Fruit fly (Drosophila melanogaster) whole organism, embryonic: Measurements from ENCODE around the gene CG4820.

ENCODE experiments used
- Atf-2 ChIP-seq: fragments of 200-800 bp; sonication (Bioruptor generic); optimal IDR thresholded peaks from 2 replicates; lab custom pipeline; 2016; ENCODE audit warnings: missing biosample characterization, missing genetic modification characterization
- B-H1 ChIP-seq: fragments of 200-800 bp; sonication (Bioruptor generic); IDR thresholded peaks from 3 replicates; pipeline ENCODE4 v1.3.6; 2022; ENCODE audit warnings: missing biosample characterization, missing genetic modification characterization
- CG10274 ChIP-seq: fragments of 200-800 bp; sonication (Bioruptor generic); optimal IDR thresholded peaks from 3 replicates; lab custom pipeline; 2017; ENCODE audit warnings: missing biosample characterization, mild to moderate bottlenecking, missing genetic modification characterization
- CG11085 ChIP-seq: fragments of 200-800 bp; sonication (Bioruptor generic); IDR thresholded peaks from 2 replicates; pipeline ENCODE4 v1.3.6; 2022; ENCODE audit warnings: missing biosample characterization, missing genetic modification characterization
- CG11247 ChIP-seq: fragments of 200-800 bp; sonication (Bioruptor generic); IDR thresholded peaks from 2 replicates; pipeline ENCODE4 v1.3.6; 2022; ENCODE audit warnings: missing biosample characterization, missing genetic modification characterization
- CG12219 ChIP-seq: fragments of 200-800 bp; sonication (Bioruptor generic); optimal IDR thresholded peaks from 3 replicates; lab custom pipeline; 2018; ENCODE audit warnings: missing biosample characterization, mild to moderate bottlenecking, missing genetic modification characterization
- CG12659 ChIP-seq: fragments of 200-800 bp; sonication (Bioruptor generic); optimal IDR thresholded peaks from 3 replicates; lab custom pipeline; 2017; ENCODE audit warnings: mild to moderate bottlenecking, missing biosample characterization, missing genetic modification reagents, missing genetic modification characterization
- CG13123 ChIP-seq: fragments of 200-800 bp; sonication (Bioruptor generic); optimal IDR thresholded peaks from 2 replicates; lab custom pipeline; 2016; ENCODE audit warnings: missing biosample characterization, missing genetic modification characterization
- CG13287 ChIP-seq: fragments of 200-800 bp; sonication (Bioruptor generic); IDR thresholded peaks from 2 replicates; pipeline ENCODE4 v1.3.6; 2022; ENCODE audit warnings: missing biosample characterization, missing genetic modification characterization; ENCODE audit not compliant: partially characterized antibody
- CG13775 ChIP-seq: fragments of 200-800 bp; sonication (Bioruptor generic); optimal IDR thresholded peaks from 3 replicates; lab custom pipeline; 2017; ENCODE audit warnings: missing biosample characterization, mild to moderate bottlenecking, missing genetic modification characterization
- CG17186 ChIP-seq: fragments of 200-800 bp; sonication (Bioruptor generic); optimal IDR thresholded peaks from 3 replicates; lab custom pipeline; 2017; ENCODE audit warnings: missing biosample characterization, missing genetic modification reagents, missing genetic modification characterization
- CG2116 ChIP-seq: fragments of 200-800 bp; sonication (Bioruptor generic); optimal IDR thresholded peaks from 3 replicates; lab custom pipeline; 2018; ENCODE audit warnings: missing biosample characterization, mild to moderate bottlenecking, missing genetic modification characterization
- CG2199 ChIP-seq: fragments of 200-800 bp; sonication (Bioruptor generic); IDR thresholded peaks from 3 replicates; pipeline ENCODE4 v1.3.6; 2022; ENCODE audit warnings: missing biosample characterization, missing genetic modification characterization
- CG2678 ChIP-seq: fragments of 200-800 bp; sonication (Bioruptor generic); optimal IDR thresholded peaks from 3 replicates; lab custom pipeline; 2019; ENCODE audit warnings: missing biosample characterization, mild to moderate bottlenecking, missing genetic modification characterization, moderate library complexity
- CG3065 ChIP-seq: fragments of 200-800 bp; sonication (Bioruptor generic); optimal IDR thresholded peaks from 2 replicates; lab custom pipeline; 2016; ENCODE audit warnings: missing biosample characterization, missing genetic modification characterization
- CG32767 ChIP-seq: fragments of 200-800 bp; sonication (Bioruptor generic); IDR thresholded peaks from 2 replicates; pipeline ENCODE4 v1.3.6; 2022; ENCODE audit warnings: missing biosample characterization, missing genetic modification characterization
- CG4360 ChIP-seq: fragments of 200-800 bp; sonication (Bioruptor generic); IDR thresholded peaks from 2 replicates; pipeline ENCODE4 v1.3.6; 2022; ENCODE audit warnings: missing biosample characterization, missing genetic modification characterization
- CG4424 ChIP-seq: fragments of 200-800 bp; sonication (Bioruptor generic); optimal IDR thresholded peaks from 3 replicates; lab custom pipeline; 2016; ENCODE audit warnings: missing biosample characterization, missing genetic modification characterization
- CG4617 ChIP-seq: fragments of 200-800 bp; sonication (Bioruptor generic); optimal IDR thresholded peaks from 3 replicates; lab custom pipeline; 2016; ENCODE audit warnings: missing biosample characterization, missing genetic modification characterization, borderline replicate concordance
- CG6654 ChIP-seq: fragments of 200-800 bp; sonication (Bioruptor generic); optimal IDR thresholded peaks from 2 replicates; lab custom pipeline; 2017; ENCODE audit warnings: missing biosample characterization, mild to moderate bottlenecking, missing genetic modification characterization
- CG6689 ChIP-seq: fragments of 200-800 bp; sonication (Bioruptor generic); IDR thresholded peaks from 2 replicates; pipeline ENCODE4 v1.3.6; 2022; ENCODE audit warnings: missing biosample characterization, missing genetic modification characterization
- CG9215 ChIP-seq: fragments of 200-800 bp; sonication (Bioruptor generic); IDR thresholded peaks from 2 replicates; pipeline ENCODE4 v1.3.6; 2022; ENCODE audit warnings: missing biosample characterization, missing genetic modification characterization
- Dip2 ChIP-seq: fragments of 200-800 bp; sonication (Bioruptor generic); IDR thresholded peaks from 2 replicates; pipeline ENCODE4 v1.3.6; 2022; ENCODE audit warnings: missing biosample characterization, missing genetic modification characterization
- Drgx ChIP-seq: fragments of 200-800 bp; sonication (Bioruptor generic); IDR thresholded peaks from 2 replicates; pipeline ENCODE4 v1.3.6; 2022; ENCODE audit warnings: missing biosample characterization, missing genetic modification characterization
- Ets65A ChIP-seq: fragments of 200-800 bp; sonication (Bioruptor generic); peaks from one replicate; lab custom pipeline; 2016; ENCODE audit warnings: missing biosample characterization, missing genetic modification characterization
- MBD-R2 ChIP-seq: fragments of 200-800 bp; sonication (Bioruptor generic); IDR thresholded peaks from 2 replicates; pipeline ENCODE4 v1.3.6; 2022; ENCODE audit warnings: missing biosample characterization, missing genetic modification characterization
- MESR4 ChIP-seq: fragments of 200-800 bp; sonication (Bioruptor generic); optimal IDR thresholded peaks from 2 replicates; lab custom pipeline; 2018; ENCODE audit warnings: missing biosample characterization, mild to moderate bottlenecking, missing genetic modification characterization, moderate library complexity
- Nf-YA ChIP-seq: fragments of 200-800 bp; sonication (Bioruptor generic); IDR thresholded peaks from 2 replicates; pipeline ENCODE4 v1.3.6; 2022; ENCODE audit warnings: missing biosample characterization, missing genetic modification characterization
- Oli ChIP-seq: fragments of 200-800 bp; sonication (Bioruptor generic); optimal IDR thresholded peaks from 2 replicates; lab custom pipeline; 2018; ENCODE audit warnings: missing biosample characterization, mild to moderate bottlenecking, missing genetic modification characterization, moderate library complexity
- Opbp ChIP-seq: fragments of 200-800 bp; sonication (Bioruptor generic); IDR thresholded peaks from 3 replicates; pipeline ENCODE4 v1.3.6; 2022; ENCODE audit warnings: missing biosample characterization, missing genetic modification characterization; ENCODE audit not compliant: partially characterized antibody
- Ptx1 ChIP-seq: fragments of 200-800 bp; sonication (Bioruptor generic); IDR thresholded peaks from 2 replicates; pipeline ENCODE4 v1.3.6; 2022; ENCODE audit warnings: missing biosample characterization, missing genetic modification characterization
- Rx ChIP-seq: fragments of 200-800 bp; sonication (Bioruptor generic); IDR thresholded peaks from 2 replicates; pipeline ENCODE4 v1.3.6; 2022; ENCODE audit warnings: missing biosample characterization, missing genetic modification characterization
- Sry-β ChIP-seq: fragments of 200-800 bp; sonication (Bioruptor generic); optimal IDR thresholded peaks from 2 replicates; lab custom pipeline; 2018; ENCODE audit warnings: missing biosample characterization, mild to moderate bottlenecking, missing genetic modification characterization, moderate library complexity
- Taf1 ChIP-seq: fragments of 200-800 bp; sonication (Bioruptor generic); IDR thresholded peaks from 2 replicates; pipeline ENCODE4 v1.3.6; 2022; ENCODE audit warnings: missing biosample characterization, missing genetic modification characterization
- ab ChIP-seq: fragments of 200-800 bp; sonication (Bioruptor generic); optimal IDR thresholded peaks from 2 replicates; lab custom pipeline; 2016; ENCODE audit warnings: missing biosample characterization, missing genetic modification characterization
- chn ChIP-seq: fragments of 200-800 bp; sonication (Bioruptor generic); optimal IDR thresholded peaks from 2 replicates; lab custom pipeline; 2016; ENCODE audit warnings: missing biosample characterization, missing genetic modification characterization
- crc ChIP-seq: fragments of 200-800 bp; sonication (Bioruptor generic); optimal IDR thresholded peaks from 2 replicates; lab custom pipeline; 2016; ENCODE audit warnings: missing biosample characterization, missing genetic modification characterization
- crol ChIP-seq: fragments of 200-800 bp; sonication (Bioruptor generic); IDR thresholded peaks from 2 replicates; pipeline ENCODE4 v1.3.6; 2022; ENCODE audit warnings: missing biosample characterization, missing genetic modification characterization
- ems ChIP-seq: fragments of 200-800 bp; sonication (Bioruptor generic); optimal IDR thresholded peaks from 3 replicates; lab custom pipeline; 2016; ENCODE audit warnings: missing biosample characterization, missing genetic modification characterization
- en ChIP-seq: fragments of 200-800 bp; sonication (Bioruptor generic); optimal IDR thresholded peaks from 2 replicates; lab custom pipeline; 2016; ENCODE audit warnings: missing biosample characterization, missing genetic modification characterization
- exex ChIP-seq: fragments of 200-800 bp; sonication (Bioruptor generic); optimal IDR thresholded peaks from 4 replicates; lab custom pipeline; 2018; ENCODE audit warnings: missing biosample characterization, mild to moderate bottlenecking, missing genetic modification characterization, moderate library complexity
- fd64A ChIP-seq: fragments of 200-800 bp; sonication (Bioruptor generic); optimal IDR thresholded peaks from 3 replicates; lab custom pipeline; 2018; ENCODE audit warnings: missing biosample characterization, mild to moderate bottlenecking, missing genetic modification characterization
- ftz-f1 ChIP-seq: fragments of 200-800 bp; sonication (Bioruptor generic); optimal IDR thresholded peaks from 2 replicates; lab custom pipeline; 2016; ENCODE audit warnings: missing biosample characterization, missing genetic modification characterization
- fu2 ChIP-seq: fragments of 200-800 bp; sonication (Bioruptor generic); optimal IDR thresholded peaks from 2 replicates; lab custom pipeline; 2016; ENCODE audit warnings: missing biosample characterization, missing genetic modification characterization
- oc ChIP-seq: fragments of 200-800 bp; sonication (Bioruptor generic); optimal IDR thresholded peaks from 2 replicates; lab custom pipeline; 2018; ENCODE audit warnings: missing biosample characterization, mild to moderate bottlenecking, missing genetic modification characterization, moderate library complexity
- phol ChIP-seq: fragments of 200-800 bp; sonication (Bioruptor generic); optimal IDR thresholded peaks from 3 replicates; lab custom pipeline; 2018; ENCODE audit warnings: missing biosample characterization, mild to moderate bottlenecking, missing genetic modification characterization, moderate library complexity
- sd ChIP-seq: fragments of 200-800 bp; sonication (Bioruptor generic); optimal IDR thresholded peaks from 3 replicates; lab custom pipeline; 2018; ENCODE audit warnings: missing biosample characterization, mild to moderate bottlenecking, missing genetic modification characterization, moderate library complexity
- sens ChIP-seq: fragments of 200-800 bp; sonication (Bioruptor generic); peaks from one replicate; lab custom pipeline; 2016; ENCODE audit warnings: missing biosample characterization, missing genetic modification characterization
- sim ChIP-seq: fragments of 200-800 bp; sonication (Bioruptor generic); IDR thresholded peaks from 2 replicates; pipeline ENCODE4 v1.3.6; 2022; ENCODE audit warnings: missing biosample characterization, missing genetic modification characterization
- slbo ChIP-seq: fragments of 200-800 bp; sonication (Bioruptor generic); IDR thresholded peaks from 2 replicates; pipeline ENCODE4 v1.3.6; 2022; ENCODE audit warnings: missing biosample characterization, missing genetic modification characterization
- stwl ChIP-seq: fragments of 200-800 bp; sonication (Bioruptor generic); optimal IDR thresholded peaks from 3 replicates; lab custom pipeline; 2018; ENCODE audit warnings: missing biosample characterization, mild to moderate bottlenecking, missing genetic modification characterization, moderate library complexity
- tll ChIP-seq, 2 experiments: fragments of 200-800 bp in 1 of 2; fragments of >200 bp in 1 of 2; sonication (Bioruptor generic) in 1 of 2; optimal IDR thresholded peaks; 2 replicates each; lab custom pipeline; 2017 to 2019; ENCODE audit warnings: missing biosample characterization in 2 of 2, missing genetic modification characterization in 2 of 2, mild to moderate bottlenecking in 1 of 2, moderate library complexity in 1 of 2
- yki ChIP-seq: fragments of >200 bp; optimal IDR thresholded peaks from 3 replicates; lab custom pipeline; 2018

The CG4820 gene

dm6 chr3R:11234918-11235371 lies 18.6 kb downstream of the CG4820 start, which contains the start of the genes Arfip and CG17721 (continued):
- TF ChIP-seq CG2199 (GFP tag; lab: Robert Waterston, UW) (no peak), CG13123 (GFP tag; lab: Kevin White, UChicago) (no peak), Opbp (GFP tag; lab: Robert Waterston, UW) (peak; percentile 46; the same call in 2 of the 3 replicates), Drgx (no peak), CG12659 (peak; percentile 81), CG17186 (GFP tag; lab: Kevin White, UChicago) (peak; percentile 31), CG4360 (GFP tag; lab: Robert Waterston, UW) (no peak), CG3065 (GFP tag; lab: Kevin White, UChicago) (no peak), slbo (no peak), Nf-YA (GFP tag; lab: Robert Waterston, UW) (no peak), sens (GFP tag; lab: Kevin White, UChicago) (peak; percentile 88), chn (GFP tag; lab: Kevin White, UChicago) (no peak), CG13775 (GFP tag; lab: Kevin White, UChicago) (no peak), CG6654 (GFP tag; lab: Kevin White, UChicago) (peak; percentile 67), Atf-2 (no peak), B-H1 (GFP tag; lab: Robert Waterston, UW) (no peak), Ets65A (GFP tag; lab: Kevin White, UChicago) (peak; percentile 59), CG11085 (no peak), Ptx1 (GFP tag; lab: Robert Waterston, UW) (no peak), CG4617 (GFP tag; lab: Kevin White, UChicago) (peak; percentile 87), phol (tag; lab: Kevin White, UChicago) (peak; percentile 7), sim (GFP tag; lab: Robert Waterston, UW) (no peak), MESR4 (GFP tag; lab: Kevin White, UChicago) (peak; percentile 73), CG10274 (GFP tag; lab: Kevin White, UChicago) (no peak), stwl (tag; lab: Kevin White, UChicago) (peak; percentile 44), crol (GFP tag; lab: Robert Waterston, UW) (no peak), CG13287 (GFP tag; lab: Robert Waterston, UW) (peak; percentile 32; the same call in 1 of the 2 replicates), ftz-f1 (GFP tag; lab: Kevin White, UChicago) (no peak), CG32767 (GFP tag; lab: Robert Waterston, UW) (no peak), Rx (GFP tag; lab: Robert Waterston, UW) (no peak), CG11247 (GFP tag; lab: Robert Waterston, UW) (no peak), MBD-R2 (GFP tag; lab: Robert Waterston, UW) (peak; percentile 89)

- TF ChIP-seq yki (lab: Kevin White, UChicago), result no peak
- TF ChIP-seq Dip2 (GFP tag; lab: Robert Waterston, UW), result no peak
- no peak for TF ChIP-seq exex
- no peak for TF ChIP-seq sd (tag; lab: Kevin White, UChicago)
- TF ChIP-seq tll (GFP tag; optimal IDR thresholded peaks at IDR 0.05; lab: Kevin White, UChicago), result no peak
- no peak for TF ChIP-seq Sry-β
- no peak for TF ChIP-seq fd64A (GFP tag; lab: Kevin White, UChicago)
- no peak for TF ChIP-seq ab (GFP tag; lab: Kevin White, UChicago)
- TF ChIP-seq CG4424 (GFP tag; lab: Kevin White, UChicago), result no peak
- no peak for TF ChIP-seq en (GFP tag; lab: Kevin White, UChicago)
- no peak for TF ChIP-seq Taf1
- TF ChIP-seq CG2678 (tag; lab: Kevin White, UChicago), result no peak
- TF ChIP-seq CG6654 (GFP tag; lab: Kevin White, UChicago), result no peak
- no peak for TF ChIP-seq Oli (tag; lab: Kevin White, UChicago)
- no peak for TF ChIP-seq oc (tag; lab: Kevin White, UChicago)
- no peak for TF ChIP-seq fu2 (GFP tag; lab: Kevin White, UChicago)
- no peak for TF ChIP-seq CG12219 (GFP tag; lab: Kevin White, UChicago)
- TF ChIP-seq CG9215 (GFP tag; lab: Robert Waterston, UW), result no peak
- peak; percentile 42 for TF ChIP-seq CG2116 (GFP tag; lab: Kevin White, UChicago)
- TF ChIP-seq ems (GFP tag; lab: Kevin White, UChicago), result no peak
- TF ChIP-seq CG6689 (GFP tag; lab: Robert Waterston, UW), result no peak
- TF ChIP-seq B-H1 (GFP tag; lab: Robert Waterston, UW), result no peak
- TF ChIP-seq crc (GFP tag; lab: Kevin White, UChicago), result no peak
These were observed 19.7 kb downstream of the CG4820 start, which contains the start of gene CG31441 for dm6 chr3R:11236041-11236440. Gene CG31441, plus strand, starts transcription at chr3R:11236286.
